Fruit fly (Drosophila melanogaster): ENCODE results near the gene Dhc16F.

The Dhc16F gene

dm6 chrX:18090333-18090732 is 26.1 kb downstream of the Dhc16F start, which contains the start of gene Swt1 (continued):
- TF ChIP-seq CG12769 (tag; optimal IDR thresholded peaks at IDR 0.05) (no peak), Lim3 (GFP tag; IDR thresholded peaks at IDR 0.05) (no peak), CG3407 (GFP tag; optimal IDR thresholded peaks at IDR 0.05) (no peak), nerfin-1 (tag; optimal IDR thresholded peaks at IDR 0.05) (no peak), fd102C (GFP tag; optimal IDR thresholded peaks at IDR 0.05) (no peak), CG4404 (GFP tag; IDR thresholded peaks at IDR 0.05) (no peak), CG7357 (GFP tag; IDR thresholded peaks at IDR 0.05) (no peak), CG13624 (GFP tag; optimal IDR thresholded peaks at IDR 0.05) (no peak), p53 (GFP tag; optimal IDR thresholded peaks at IDR 0.05) (no peak), CG2875 (GFP tag; optimal IDR thresholded peaks at IDR 0.05) (no peak), CG4617 (GFP tag; optimal IDR thresholded peaks at IDR 0.05; ENCODE audit: borderline replicate concordance) (peak; percentile 43), corto (GFP tag; optimal IDR thresholded peaks at IDR 0.05) (no peak), CG12659 (GFP tag; optimal IDR thresholded peaks at IDR 0.05) (peak; percentile 5), sc (optimal IDR thresholded peaks at IDR 0.05) (no peak), sc (GFP tag; optimal IDR thresholded peaks at IDR 0.05) (no peak), ci (GFP tag; IDR thresholded peaks at IDR 0.05) (no peak), Taf1 (GFP tag; IDR thresholded peaks at IDR 0.05) (no peak), CG12744 (GFP tag; optimal IDR thresholded peaks at IDR 0.05) (no peak), CG15696 (tag; optimal IDR thresholded peaks at IDR 0.05) (no peak), GATAe (GFP tag; conservative IDR thresholded peaks at IDR 0.05) (no peak), Opbp (GFP tag; IDR thresholded peaks at IDR 0.05; ENCODE audit: partially characterized antibody) (peak; percentile 91), CG7786 (GFP tag; optimal IDR thresholded peaks at IDR 0.05) (no peak), nom (GFP tag; optimal IDR thresholded peaks at IDR 0.05) (no peak), NfI (GFP tag; optimal IDR thresholded peaks at IDR 0.05) (no peak), cato (GFP tag; optimal IDR thresholded peaks at IDR 0.05; ENCODE audit: borderline replicate concordance) (no peak), az2 (GFP tag; optimal IDR thresholded peaks at IDR 0.05) (no peak), pros (GFP tag; optimal IDR thresholded peaks at IDR 0.05) (no peak), TFAM (GFP tag; optimal IDR thresholded peaks at IDR 0.05) (no peak), CG9215 (GFP tag; IDR thresholded peaks at IDR 0.05) (no peak), CG11695 (GFP tag; IDR thresholded peaks at IDR 0.05) (no peak), Abd-B (GFP tag; optimal IDR thresholded peaks at IDR 0.05) (no peak), CG8089 (GFP tag; optimal IDR thresholded peaks at IDR 0.05) (no peak), Optix (GFP tag; IDR thresholded peaks at IDR 0.05) (no peak), CG2129 (GFP tag; IDR thresholded peaks at IDR 0.05; ENCODE audit: partially characterized antibody) (peak; percentile 63), sna (GFP tag; IDR thresholded peaks at IDR 0.05; ENCODE audit: partially characterized antibody) (peak; percentile 89), lilli (GFP tag; optimal IDR thresholded peaks at IDR 0.05) (no peak), CG30020 (tag; optimal IDR thresholded peaks at IDR 0.05) (peak; percentile 6), hkb (optimal IDR thresholded peaks at IDR 0.05) (no peak), hkb (GFP tag; IDR thresholded peaks at IDR 0.05) (peak; percentile 7; the same call in 1 of the 2 replicates), CG14860 (GFP tag; IDR thresholded peaks at IDR 0.05; ENCODE audit: partially characterized antibody) (peak; percentile 89), ken (GFP tag; IDR thresholded peaks at IDR 0.05) (no peak), CG15073 (GFP tag; optimal IDR thresholded peaks at IDR 0.05) (no peak), jing (GFP tag; optimal IDR thresholded peaks at IDR 0.05) (no peak), rib (GFP tag; IDR thresholded peaks at IDR 0.05) (no peak), ara (GFP tag; IDR thresholded peaks at IDR 0.05) (no peak), sens-2 (GFP tag; IDR thresholded peaks at IDR 0.05) (no peak), maf-S (GFP tag; optimal IDR thresholded peaks at IDR 0.05) (no peak), CG15269 (tag; optimal IDR thresholded peaks at IDR 0.05) (no peak), CG7271 (tag; optimal IDR thresholded peaks at IDR 0.05) (no peak), Usf (GFP tag; optimal IDR thresholded peaks at IDR 0.05) (no peak), Neu2 (GFP tag; optimal IDR thresholded peaks at IDR 0.05; ENCODE audit: borderline replicate concordance) (no peak), CG16863 (GFP tag; optimal IDR thresholded peaks at IDR 0.05) (no peak)
